Worm (Caenorhabditis elegans) whole organism, L4 larva: ENCODE measurements around the gene C15H11.13.

ENCODE experiments used
- F37D6.2 ChIP-seq: sonication (generic microtip); optimal IDR thresholded peaks from 2 replicates; lab custom pipeline; 2016; ENCODE audit warnings: mild to moderate bottlenecking, missing genetic modification characterization, missing compliant biosample characterization
- R02D3.7 ChIP-seq: fragments of 150-350 bp; sonication (generic microtip); optimal IDR thresholded peaks from 3 replicates; lab custom pipeline; 2014; ENCODE audit warnings: missing biosample characterization, missing genetic modification characterization
- T26A8.4 ChIP-seq: fragments of 200-800 bp; sonication (Bioruptor generic); IDR thresholded peaks from 2 replicates; pipeline ENCODE4 v1.3.6; 2022; ENCODE audit warnings: missing genetic modification characterization, missing compliant biosample characterization
- Y5F2A.4 ChIP-seq: fragments of 200-800 bp; sonication (Bioruptor generic); optimal IDR thresholded peaks from 2 replicates; lab custom pipeline; 2018; ENCODE audit warnings: mild to moderate bottlenecking, missing genetic modification characterization, missing compliant biosample characterization
- Y75B8A.6 ChIP-seq: fragments of 200-800 bp; sonication (Bioruptor generic); IDR thresholded peaks from 2 replicates; pipeline ENCODE4 v1.3.6; 2022; ENCODE audit warnings: missing genetic modification reagents, missing genetic modification characterization, missing compliant biosample characterization
- ZK546.5 ChIP-seq, 2 experiments: sonication (generic microtip); optimal IDR thresholded peaks; 2 replicates each; lab custom pipeline; 2017; ENCODE audit warnings: missing biosample characterization in 2 of 2, missing genetic modification characterization in 2 of 2
- attf-4 ChIP-seq: sonication (generic microtip); optimal IDR thresholded peaks from 3 replicates; lab custom pipeline; 2017; ENCODE audit warnings: missing biosample characterization, missing genetic modification characterization
- ceh-20 ChIP-seq: fragments of 200-800 bp; sonication (Bioruptor generic); IDR thresholded peaks from 2 replicates; pipeline ENCODE4 v1.3.6; 2022; ENCODE audit warnings: missing genetic modification reagents, missing genetic modification characterization, missing compliant biosample characterization
- ceh-28 ChIP-seq: fragments of 150-350 bp; optimal IDR thresholded peaks from 2 replicates; lab custom pipeline; 2014; ENCODE audit warnings: missing biosample characterization, missing genetic modification reagents, missing genetic modification characterization
- ceh-62 ChIP-seq: sonication (generic microtip); optimal IDR thresholded peaks from 2 replicates; lab custom pipeline; 2017; ENCODE audit warnings: missing biosample characterization, missing genetic modification characterization
- ces-1 ChIP-seq: fragments of 150-350 bp; sonication (generic microtip); optimal IDR thresholded peaks from 4 replicates; lab custom pipeline; 2014; ENCODE audit warnings: missing biosample characterization, missing genetic modification reagents, missing genetic modification characterization
- daf-12 ChIP-seq: fragments of 150-350 bp; optimal IDR thresholded peaks from 2 replicates; lab custom pipeline; 2014; ENCODE audit warnings: missing biosample characterization, missing genetic modification reagents, missing genetic modification characterization
- daf-19 ChIP-seq: fragments of 200-800 bp; sonication (Bioruptor generic); conservative IDR thresholded peaks from 2 replicates; pipeline ENCODE4 v1.3.6; 2022; ENCODE audit warnings: missing genetic modification characterization, missing compliant biosample characterization
- daf-8 ChIP-seq: fragments of 200-800 bp; sonication (Bioruptor generic); IDR thresholded peaks from 2 replicates; pipeline ENCODE4 v1.3.6; 2022; ENCODE audit warnings: missing genetic modification characterization, missing compliant biosample characterization
- dmd-8 ChIP-seq: fragments of 200-800 bp; sonication (Bioruptor generic); IDR thresholded peaks from 2 replicates; pipeline ENCODE4 v1.3.6; 2022; ENCODE audit warnings: missing genetic modification characterization, missing compliant biosample characterization
- dpl-1 ChIP-seq: fragments of 150-350 bp; optimal IDR thresholded peaks from 2 replicates; lab custom pipeline; 2014; ENCODE audit warnings: missing biosample characterization, missing genetic modification reagents, missing genetic modification characterization
- egl-43 ChIP-seq: fragments of 200-800 bp; sonication (Bioruptor generic); IDR thresholded peaks from 2 replicates; pipeline ENCODE4 v1.3.6; 2022; ENCODE audit warnings: missing genetic modification reagents, missing genetic modification characterization, missing compliant biosample characterization
- fkh-10 ChIP-seq: fragments of 150-350 bp; optimal IDR thresholded peaks from 2 replicates; lab custom pipeline; 2014; ENCODE audit warnings: missing biosample characterization, missing genetic modification reagents, missing genetic modification characterization
- fos-1 ChIP-seq: fragments of 150-350 bp; optimal IDR thresholded peaks from 2 replicates; lab custom pipeline; 2014; ENCODE audit warnings: missing biosample characterization, missing genetic modification characterization
- hlh-30 ChIP-seq: sonication (generic microtip); optimal IDR thresholded peaks from 2 replicates; lab custom pipeline; 2017; ENCODE audit warnings: antibody characterized with exemption, mild to moderate bottlenecking, missing genetic modification characterization, missing compliant biosample characterization; ENCODE audit not compliant: insufficient read depth
- hmg-1.1 ChIP-seq: fragments of 200-800 bp; sonication (Bioruptor generic); IDR thresholded peaks from 2 replicates; pipeline ENCODE4 v1.3.6; 2022; ENCODE audit warnings: missing genetic modification reagents, missing genetic modification characterization, missing compliant biosample characterization
- lin-1 ChIP-seq: fragments of 200-800 bp; sonication (Bioruptor generic); IDR thresholded peaks from 2 replicates; pipeline ENCODE4 v1.3.6; 2022; ENCODE audit warnings: missing genetic modification reagents, missing genetic modification characterization, missing compliant biosample characterization
- lin-38 ChIP-seq: fragments of 200-800 bp; sonication (Bioruptor generic); IDR thresholded peaks from 2 replicates; pipeline ENCODE4 v1.3.6; 2022; ENCODE audit warnings: missing genetic modification reagents, missing genetic modification characterization, missing compliant biosample characterization
- lin-39 ChIP-seq: fragments of 150-350 bp; optimal IDR thresholded peaks from 2 replicates; lab custom pipeline; 2014; ENCODE audit warnings: missing biosample characterization, missing genetic modification reagents, missing genetic modification characterization
- lir-3 ChIP-seq: sonication (generic microtip); optimal IDR thresholded peaks from 2 replicates; lab custom pipeline; 2016; ENCODE audit warnings: mild to moderate bottlenecking, missing genetic modification characterization, missing compliant biosample characterization
- lsy-2 ChIP-seq, 2 experiments: fragments of 150-350 bp in 1 of 2; sonication (generic microtip) in 1 of 2; optimal IDR thresholded peaks; 2 replicates each; lab custom pipeline; 2014 to 2017; ENCODE audit warnings: missing biosample characterization in 2 of 2, missing genetic modification characterization in 2 of 2
- madf-5 ChIP-seq, 2 experiments: fragments of 200-800 bp; sonication (Bioruptor generic); IDR thresholded peaks; 2 replicates each; pipeline ENCODE4 v1.3.6; 2022; ENCODE audit warnings: missing compliant biosample characterization in 2 of 2, missing genetic modification characterization in 2 of 2
- madf-9 ChIP-seq: fragments of 200-800 bp; sonication (Bioruptor generic); conservative IDR thresholded peaks from 2 replicates; pipeline ENCODE4 v1.3.6; 2022; ENCODE audit warnings: missing genetic modification reagents, missing genetic modification characterization, missing compliant biosample characterization
- mdt-29 ChIP-seq: fragments of 200-800 bp; sonication (Bioruptor generic); IDR thresholded peaks from 2 replicates; pipeline ENCODE4 v1.3.6; 2022; ENCODE audit warnings: missing genetic modification reagents, missing genetic modification characterization, missing compliant biosample characterization
- mep-1 ChIP-seq: fragments of 150-350 bp; sonication (generic microtip); optimal IDR thresholded peaks from 3 replicates; lab custom pipeline; 2014; ENCODE audit warnings: missing biosample characterization, missing genetic modification characterization
- mxl-3 ChIP-seq: fragments of 200-800 bp; sonication (Bioruptor generic); optimal IDR thresholded peaks from 2 replicates; lab custom pipeline; 2018; ENCODE audit warnings: mild to moderate bottlenecking, missing genetic modification characterization, missing compliant biosample characterization
- nhr-10 ChIP-seq: fragments of 150-350 bp; optimal IDR thresholded peaks from 2 replicates; lab custom pipeline; 2014; ENCODE audit warnings: missing biosample characterization, missing genetic modification characterization
- nhr-111 ChIP-seq: fragments of 200-800 bp; sonication (Bioruptor generic); optimal IDR thresholded peaks from 2 replicates; lab custom pipeline; 2018; ENCODE audit warnings: mild to moderate bottlenecking, missing genetic modification characterization, missing compliant biosample characterization
- nhr-237 ChIP-seq: sonication (generic microtip); optimal IDR thresholded peaks from 2 replicates; lab custom pipeline; 2017; ENCODE audit warnings: missing biosample characterization, missing genetic modification characterization
- nhr-6 ChIP-seq: fragments of 150-350 bp; optimal IDR thresholded peaks from 2 replicates; lab custom pipeline; 2014; ENCODE audit warnings: missing biosample characterization, missing genetic modification characterization
- nhr-76 ChIP-seq: fragments of 150-350 bp; optimal IDR thresholded peaks from 2 replicates; lab custom pipeline; 2014; ENCODE audit warnings: missing biosample characterization, missing genetic modification characterization
- nhr-77 ChIP-seq: fragments of 150-350 bp; optimal IDR thresholded peaks from 2 replicates; lab custom pipeline; 2014; ENCODE audit warnings: missing biosample characterization, missing genetic modification characterization
- pha-4 ChIP-seq, 2 experiments: fragments of 150-350 bp in 1 of 2; fragments of 200-800 bp in 1 of 2; sonication (Bioruptor generic) in 1 of 2; IDR thresholded peaks in 1 of 2; optimal IDR thresholded peaks in 1 of 2; 2 replicates each; pipeline versions ENCODE4 v1.3.6 to Lab custom; 2014 to 2022; ENCODE audit warnings: missing genetic modification characterization in 2 of 2, missing genetic modification reagents in 2 of 2, missing biosample characterization in 1 of 2, missing compliant biosample characterization in 1 of 2
- set-16 ChIP-seq: fragments of 200-800 bp; sonication (Bioruptor generic); IDR thresholded peaks from 2 replicates; pipeline ENCODE4 v1.3.6; 2022; ENCODE audit warnings: missing genetic modification reagents, missing genetic modification characterization, missing compliant biosample characterization
- skn-1 ChIP-seq: fragments of 150-350 bp; optimal IDR thresholded peaks from 2 replicates; lab custom pipeline; 2014; ENCODE audit warnings: missing biosample characterization, missing genetic modification characterization
- snpc-4 ChIP-seq: fragments of 150-350 bp; optimal IDR thresholded peaks from 2 replicates; lab custom pipeline; 2014; ENCODE audit warnings: missing biosample characterization, missing genetic modification characterization
- spr-1 ChIP-seq: sonication (generic microtip); optimal IDR thresholded peaks from 2 replicates; lab custom pipeline; 2016; ENCODE audit warnings: mild to moderate bottlenecking, missing genetic modification characterization, missing compliant biosample characterization
- tag-97 ChIP-seq: fragments of 200-800 bp; sonication (Bioruptor generic); IDR thresholded peaks from 2 replicates; pipeline ENCODE4 v1.3.6; 2022; ENCODE audit warnings: missing genetic modification characterization, missing compliant biosample characterization
- tra-1 ChIP-seq: fragments of 200-800 bp; sonication (Bioruptor generic); IDR thresholded peaks from 2 replicates; pipeline ENCODE4 v1.3.6; 2022; ENCODE audit warnings: missing genetic modification reagents, missing genetic modification characterization, missing compliant biosample characterization
- unc-130 ChIP-seq: sonication (generic microtip); optimal IDR thresholded peaks from 2 replicates; lab custom pipeline; 2016; ENCODE audit warnings: missing genetic modification reagents, missing genetic modification characterization, missing compliant biosample characterization
- unc-39 ChIP-seq: sonication (generic microtip); optimal IDR thresholded peaks from 2 replicates; lab custom pipeline; 2017; ENCODE audit warnings: missing biosample characterization, missing genetic modification characterization
- unc-62 ChIP-seq, 3 experiments: fragments of 150-350 bp in 1 of 3; sonication (generic microtip); optimal IDR thresholded peaks in 2 of 3; peaks in 1 of 3; 1 replicate in 1 of 3; 2 replicates in 2 of 3; lab custom pipeline; 2014 to 2017; ENCODE audit warnings: missing biosample characterization in 3 of 3, missing genetic modification characterization in 3 of 3, missing genetic modification reagents in 3 of 3, missing genotype in 1 of 3
- zip-11 ChIP-seq: fragments of 200-800 bp; sonication (Bioruptor generic); IDR thresholded peaks from 2 replicates; pipeline ENCODE4 v1.3.6; 2022; ENCODE audit warnings: missing genetic modification characterization, missing compliant biosample characterization
- ztf-11 ChIP-seq: fragments of 150-350 bp; optimal IDR thresholded peaks from 2 replicates; lab custom pipeline; 2014; ENCODE audit warnings: missing biosample characterization, missing genetic modification characterization
- ztf-7 ChIP-seq: fragments of 150-350 bp; optimal IDR thresholded peaks from 2 replicates; lab custom pipeline; 2014; ENCODE audit warnings: missing biosample characterization, missing genetic modification characterization

The C15H11.13 gene

ce11 chrV:14368272-14369052, 26.4 kb upstream of the C15H11.13 start (continued):
- TF ChIP-seq fos-1 (tag; lab: Kevin White, UChicago) = no peak
- no peak for TF ChIP-seq mdt-29 (GFP tag; lab: Robert Waterston, UW)
- TF ChIP-seq lin-39 (tag; lab: Kevin White, UChicago) = no peak
- TF ChIP-seq mep-1 = peak; percentile 81
- TF ChIP-seq nhr-6 = peak; percentile 76
- TF ChIP-seq ceh-20 (GFP tag; lab: Robert Waterston, UW) = peak; percentile 55
- TF ChIP-seq lir-3 = no peak
- TF ChIP-seq lin-1 (GFP tag; lab: Robert Waterston, UW) = 0 out of 2 replicates have a peak, but pooled peaks have one; percentile 10
- TF ChIP-seq dmd-8 (GFP tag; lab: Robert Waterston, UW) = no peak
- TF ChIP-seq nhr-10 (tag; lab: Kevin White, UChicago) = no peak
- TF ChIP-seq pha-4 (GFP tag; IDR thresholded peaks at IDR 0.05; lab: Robert Waterston, UW) = no peak
- no peak for TF ChIP-seq pha-4 (tag; optimal IDR thresholded peaks at IDR 0.05; lab: Kevin White, UChicago)
- TF ChIP-seq nhr-111 (GFP tag; lab: Kevin White, UChicago) = no peak
- peak in 1 of 2 experiments; percentile 93 for TF ChIP-seq unc-62 (GFP tag; optimal IDR thresholded peaks at IDR 0.05 in 1 of 2; lab: Kevin White, UChicago)
- TF ChIP-seq unc-62 (tag; optimal IDR thresholded peaks at IDR 0.05; lab: Kevin White, UChicago) = no peak
- TF ChIP-seq ZK546.5 (tag; optimal IDR thresholded peaks at IDR 0.05; lab: Kevin White, UChicago) = no peak
- no peak for TF ChIP-seq madf-9 (GFP tag; lab: Robert Waterston, UW)
- peak; percentile 20 for TF ChIP-seq daf-12 (tag; lab: Kevin White, UChicago)
- TF ChIP-seq fkh-10 (GFP tag; lab: Kevin White, UChicago) = no peak
- peak; percentile 91 for TF ChIP-seq set-16
- no peak for TF ChIP-seq daf-8 (GFP tag; lab: Robert Waterston, UW)
- no peak for TF ChIP-seq ceh-28 (tag; lab: Kevin White, UChicago)
- TF ChIP-seq nhr-76 (tag; lab: Kevin White, UChicago) = no peak
- no peak; the same call in 1 of the 2 replicates for TF ChIP-seq lin-38
- TF ChIP-seq T26A8.4 (GFP tag; lab: Robert Waterston, UW) = peak; percentile 17; the same call in 1 of the 2 replicates
- TF ChIP-seq ztf-11 = no peak
- peak; percentile 38 to 68 for TF ChIP-seq lsy-2 (tag; optimal IDR thresholded peaks at IDR 0.05; lab: Kevin White, UChicago)
- TF ChIP-seq dpl-1 (GFP tag; lab: Kevin White, UChicago) = peak; percentile 6
- no peak for TF ChIP-seq daf-19
- no peak for TF ChIP-seq spr-1 (tag; lab: Kevin White, UChicago)
- TF ChIP-seq ceh-62 (tag; lab: Kevin White, UChicago) = no peak
- no peak for TF ChIP-seq F37D6.2 (tag; lab: Kevin White, UChicago)
- TF ChIP-seq tra-1 (GFP tag; lab: Robert Waterston, UW) = 0 out of 2 replicates have a peak, but pooled peaks have one; percentile 46
- no peak; the same call in none of the 2 replicates for TF ChIP-seq egl-43 (GFP tag; lab: Robert Waterston, UW)
- TF ChIP-seq Y5F2A.4 (GFP tag; lab: Kevin White, UChicago) = peak; percentile 3
- TF ChIP-seq madf-5 (GFP tag; IDR thresholded peaks at IDR 0.05; lab: Robert Waterston, UW) = no peak
- no peak for TF ChIP-seq skn-1
- no peak for TF ChIP-seq snpc-4 (tag; lab: Kevin White, UChicago)
- no peak for TF ChIP-seq ztf-7 (tag; lab: Kevin White, UChicago)
- TF ChIP-seq R02D3.7 (tag; lab: Kevin White, UChicago) = no peak
- TF ChIP-seq zip-11 (GFP tag; lab: Robert Waterston, UW) = no peak
- no peak for TF ChIP-seq ces-1 (GFP tag; lab: Kevin White, UChicago)
- TF ChIP-seq tag-97 (GFP tag; lab: Robert Waterston, UW) = no peak
- TF ChIP-seq Y75B8A.6 (GFP tag; lab: Robert Waterston, UW) = no peak
- TF ChIP-seq unc-130 (GFP tag; lab: Kevin White, UChicago) = no peak
- peak; percentile 86 for TF ChIP-seq mxl-3
- peak; percentile 84 for TF ChIP-seq hmg-1.1 (GFP tag; lab: Robert Waterston, UW)
- no peak for TF ChIP-seq unc-39 (tag; lab: Kevin White, UChicago)
- no peak for TF ChIP-seq attf-4 (tag; lab: Kevin White, UChicago)
- peak; percentile 62 for TF ChIP-seq hlh-30 (tag; lab: Kevin White, UChicago)
- TF ChIP-seq nhr-237 (tag; lab: Kevin White, UChicago) = no peak
- no peak for TF ChIP-seq nhr-77 (tag; lab: Kevin White, UChicago)
